Fruit fly (Drosophila melanogaster) whole organism, embryonic: ENCODE data around the gene Nepl4.

Experiments
- Ada2b ChIP-seq: fragments of 200-800 bp; sonication (Bioruptor generic); IDR thresholded peaks from 2 replicates; pipeline ENCODE4 v1.3.6; 2022; ENCODE audit warnings: missing biosample characterization, missing genetic modification characterization
- CG11093 ChIP-seq: fragments of 200-800 bp; sonication (Bioruptor generic); IDR thresholded peaks from 3 replicates; pipeline ENCODE4 v1.3.6; 2022; ENCODE audit warnings: missing biosample characterization, missing genetic modification characterization
- CG11723 ChIP-seq: fragments of 200-800 bp; sonication (Bioruptor generic); optimal IDR thresholded peaks from 2 replicates; lab custom pipeline; 2017; ENCODE audit warnings: missing biosample characterization, mild to moderate bottlenecking, missing genetic modification characterization
- CG15073 ChIP-seq: fragments of 200-800 bp; sonication (Bioruptor generic); optimal IDR thresholded peaks from 2 replicates; lab custom pipeline; 2016; ENCODE audit warnings: missing biosample characterization, missing genetic modification characterization
- CG16863 ChIP-seq: fragments of 200-800 bp; sonication (Bioruptor generic); optimal IDR thresholded peaks from 3 replicates; lab custom pipeline; 2016; ENCODE audit warnings: missing biosample characterization, missing genetic modification characterization
- CG17328 ChIP-seq: fragments of 200-800 bp; sonication (Bioruptor generic); IDR thresholded peaks from 2 replicates; pipeline ENCODE4 v1.3.6; 2022; ENCODE audit warnings: missing biosample characterization, missing genetic modification characterization
- CG18599 ChIP-seq: fragments of 200-800 bp; sonication (Bioruptor generic); optimal IDR thresholded peaks from 3 replicates; lab custom pipeline; 2017; ENCODE audit warnings: missing biosample characterization, missing genetic modification characterization, mild to moderate bottlenecking, moderate library complexity, missing genetic modification reagents
- CG18619 ChIP-seq: fragments of 200-800 bp; sonication (Bioruptor generic); optimal IDR thresholded peaks from 3 replicates; lab custom pipeline; 2017; ENCODE audit warnings: missing biosample characterization, mild to moderate bottlenecking, missing genetic modification characterization
- CG2120 ChIP-seq: fragments of 200-800 bp; sonication (Bioruptor generic); optimal IDR thresholded peaks from 3 replicates; lab custom pipeline; 2016; ENCODE audit warnings: missing biosample characterization, missing genetic modification characterization
- CG32767 ChIP-seq: fragments of 200-800 bp; sonication (Bioruptor generic); IDR thresholded peaks from 2 replicates; pipeline ENCODE4 v1.3.6; 2022; ENCODE audit warnings: missing biosample characterization, missing genetic modification characterization
- CG34224 ChIP-seq: fragments of 200-800 bp; sonication (Bioruptor generic); IDR thresholded peaks from 3 replicates; pipeline ENCODE4 v1.3.6; 2022; ENCODE audit warnings: missing biosample characterization, missing genetic modification characterization; ENCODE audit not compliant: partially characterized antibody
- CG4282 ChIP-seq: fragments of 200-800 bp; sonication (Bioruptor generic); optimal IDR thresholded peaks from 2 replicates; lab custom pipeline; 2016; ENCODE audit warnings: missing biosample characterization, missing genetic modification characterization
- CG4730 ChIP-seq: fragments of 200-800 bp; sonication (Bioruptor generic); IDR thresholded peaks from 2 replicates; pipeline ENCODE4 v1.3.6; 2022; ENCODE audit warnings: missing biosample characterization, missing genetic modification characterization
- CG8281 ChIP-seq: fragments of 200-800 bp; sonication (Bioruptor generic); optimal IDR thresholded peaks from 2 replicates; lab custom pipeline; 2018; ENCODE audit warnings: missing biosample characterization, mild to moderate bottlenecking, missing genetic modification characterization, moderate library complexity
- CG9215 ChIP-seq: fragments of 200-800 bp; sonication (Bioruptor generic); IDR thresholded peaks from 2 replicates; pipeline ENCODE4 v1.3.6; 2022; ENCODE audit warnings: missing biosample characterization, missing genetic modification characterization
- Dek ChIP-seq: fragments of 200-800 bp; sonication (Bioruptor generic); optimal IDR thresholded peaks from 3 replicates; lab custom pipeline; 2019; ENCODE audit warnings: missing biosample characterization, mild to moderate bottlenecking, missing genetic modification characterization, moderate library complexity
- Dref ChIP-seq: fragments of 200-800 bp; sonication (Bioruptor generic); IDR thresholded peaks from 2 replicates; pipeline ENCODE4 v1.3.6; 2022; ENCODE audit warnings: missing biosample characterization, missing genetic modification characterization
- ERR ChIP-seq: fragments of 200-800 bp; sonication (Bioruptor generic); optimal IDR thresholded peaks from 2 replicates; lab custom pipeline; 2016; ENCODE audit warnings: missing biosample characterization, missing genetic modification characterization
- Fer1 ChIP-seq: fragments of 200-800 bp; sonication (Bioruptor generic); optimal IDR thresholded peaks from 2 replicates; lab custom pipeline; 2017; ENCODE audit warnings: missing biosample characterization, mild to moderate bottlenecking, missing genetic modification characterization
- H15 ChIP-seq: fragments of 200-800 bp; sonication (Bioruptor generic); IDR thresholded peaks from 3 replicates; pipeline ENCODE4 v1.3.6; 2022; ENCODE audit warnings: missing biosample characterization, missing genetic modification characterization
- HLH3B ChIP-seq: fragments of 200-800 bp; sonication (Bioruptor generic); IDR thresholded peaks from 2 replicates; pipeline ENCODE4 v1.3.6; 2022; ENCODE audit warnings: missing biosample characterization, missing genetic modification characterization
- HLH4C ChIP-seq: fragments of 200-800 bp; sonication (Bioruptor generic); IDR thresholded peaks from 3 replicates; pipeline ENCODE4 v1.3.6; 2022; ENCODE audit warnings: missing biosample characterization, missing genetic modification characterization; ENCODE audit not compliant: partially characterized antibody
- HLH54F ChIP-seq: fragments of 200-800 bp; sonication (Bioruptor generic); optimal IDR thresholded peaks from 3 replicates; lab custom pipeline; 2016; ENCODE audit warnings: missing biosample characterization, missing genetic modification characterization
- Hr3 ChIP-seq: fragments of 200-800 bp; sonication (Bioruptor generic); optimal IDR thresholded peaks from 3 replicates; lab custom pipeline; 2016; ENCODE audit warnings: missing biosample characterization, missing genetic modification characterization
- Mad ChIP-seq: fragments of 200-800 bp; sonication (Bioruptor generic); optimal IDR thresholded peaks from 2 replicates; lab custom pipeline; 2016; ENCODE audit warnings: missing biosample characterization, missing genetic modification characterization
- Myb ChIP-seq: fragments of 200-800 bp; sonication (Bioruptor generic); optimal IDR thresholded peaks from 2 replicates; lab custom pipeline; 2016; ENCODE audit warnings: missing biosample characterization, missing genetic modification characterization
- Oaz ChIP-seq: fragments of 200-800 bp; sonication (Bioruptor generic); IDR thresholded peaks from 2 replicates; pipeline ENCODE4 v1.3.6; 2022; ENCODE audit warnings: missing biosample characterization, missing genetic modification characterization
- Ravus ChIP-seq: fragments of 200-800 bp; sonication (Bioruptor generic); IDR thresholded peaks from 2 replicates; pipeline ENCODE4 v1.3.6; 2022; ENCODE audit warnings: missing biosample characterization, missing genetic modification characterization
- Sox102F ChIP-seq: fragments of 200-800 bp; sonication (Bioruptor generic); optimal IDR thresholded peaks from 2 replicates; lab custom pipeline; 2018; ENCODE audit warnings: missing biosample characterization, mild to moderate bottlenecking, missing genetic modification characterization, moderate library complexity
- Stat92E ChIP-seq, 3 experiments: fragments of >200 bp in 2 of 3; fragments of 200-800 bp in 1 of 3; sonication (Bioruptor generic) in 1 of 3; optimal IDR thresholded peaks; 2 replicates each; lab custom pipeline; 2017 to 2019; ENCODE audit warnings: missing biosample characterization in 3 of 3, missing genetic modification characterization in 3 of 3, mild to moderate bottlenecking in 1 of 3, moderate library complexity in 1 of 3
- Taf1 ChIP-seq: fragments of 200-800 bp; sonication (Bioruptor generic); IDR thresholded peaks from 2 replicates; pipeline ENCODE4 v1.3.6; 2022; ENCODE audit warnings: missing biosample characterization, missing genetic modification characterization
- Tbp ChIP-seq: fragments of >200 bp; optimal IDR thresholded peaks from 2 replicates; lab custom pipeline; 2018; ENCODE audit warnings: missing biosample characterization, missing genetic modification characterization
- bbx ChIP-seq: fragments of 200-800 bp; sonication (Bioruptor generic); IDR thresholded peaks from 2 replicates; pipeline ENCODE4 v1.3.6; 2022; ENCODE audit warnings: missing biosample characterization, missing genetic modification characterization; ENCODE audit not compliant: partially characterized antibody
- bowl ChIP-seq: fragments of 200-800 bp; sonication (Bioruptor generic); IDR thresholded peaks from 2 replicates; pipeline ENCODE4 v1.3.6; 2022; ENCODE audit warnings: missing biosample characterization, missing genetic modification characterization
- btn ChIP-seq: fragments of 200-800 bp; sonication (Bioruptor generic); optimal IDR thresholded peaks from 2 replicates; lab custom pipeline; 2016; ENCODE audit warnings: missing biosample characterization, missing genetic modification characterization
- crp ChIP-seq, 2 experiments: fragments of 200-800 bp; sonication (Bioruptor generic); optimal IDR thresholded peaks; 2 replicates in 1 of 2; 3 replicates in 1 of 2; lab custom pipeline; 2017; ENCODE audit warnings: missing biosample characterization in 2 of 2, missing genetic modification characterization in 2 of 2, mild to moderate bottlenecking in 1 of 2, moderate library complexity in 1 of 2
- danr ChIP-seq: fragments of 200-800 bp; sonication (Bioruptor generic); IDR thresholded peaks from 2 replicates; pipeline ENCODE4 v1.3.6; 2022; ENCODE audit warnings: missing biosample characterization, missing genetic modification characterization
- dmrt11E ChIP-seq: fragments of 200-800 bp; sonication (Bioruptor generic); optimal IDR thresholded peaks from 3 replicates; lab custom pipeline; 2018; ENCODE audit warnings: missing biosample characterization, mild to moderate bottlenecking, missing genetic modification characterization, moderate library complexity
- dpn ChIP-seq, 2 experiments: fragments of 200-800 bp; sonication (Bioruptor generic); optimal IDR thresholded peaks; 3 replicates each; lab custom pipeline; 2016; ENCODE audit warnings: missing biosample characterization in 2 of 2, missing genetic modification characterization in 2 of 2
- ftz-f1 ChIP-seq: fragments of 200-800 bp; sonication (Bioruptor generic); optimal IDR thresholded peaks from 2 replicates; lab custom pipeline; 2016; ENCODE audit warnings: missing biosample characterization, missing genetic modification characterization
- grn ChIP-seq: fragments of 200-800 bp; sonication (Bioruptor generic); optimal IDR thresholded peaks from 3 replicates; lab custom pipeline; 2017; ENCODE audit warnings: missing biosample characterization, missing genetic modification characterization
- ind ChIP-seq: fragments of 200-800 bp; sonication (Bioruptor generic); optimal IDR thresholded peaks from 3 replicates; lab custom pipeline; 2016; ENCODE audit warnings: missing biosample characterization, missing genetic modification characterization
- klu ChIP-seq: fragments of 200-800 bp; sonication (Bioruptor generic); IDR thresholded peaks from 2 replicates; pipeline ENCODE4 v1.3.6; 2022; ENCODE audit warnings: missing biosample characterization, missing genetic modification characterization
- peb ChIP-seq: fragments of 200-800 bp; sonication (Bioruptor generic); IDR thresholded peaks from 2 replicates; pipeline ENCODE4 v1.3.6; 2022; ENCODE audit warnings: missing biosample characterization, missing genetic modification characterization
- pho ChIP-seq: fragments of 200-800 bp; sonication (Bioruptor generic); optimal IDR thresholded peaks from 2 replicates; lab custom pipeline; 2016; ENCODE audit warnings: missing biosample characterization, missing genetic modification characterization
- repo ChIP-seq: fragments of 200-800 bp; sonication (Bioruptor generic); optimal IDR thresholded peaks from 2 replicates; lab custom pipeline; 2016; ENCODE audit warnings: missing biosample characterization, missing genetic modification characterization
- sima ChIP-seq: fragments of 200-800 bp; sonication (Bioruptor generic); optimal IDR thresholded peaks from 2 replicates; lab custom pipeline; 2016; ENCODE audit warnings: missing biosample characterization, missing genetic modification characterization
- slp2 ChIP-seq: fragments of 200-800 bp; sonication (Bioruptor generic); optimal IDR thresholded peaks from 2 replicates; lab custom pipeline; 2016; ENCODE audit warnings: missing biosample characterization, missing genetic modification characterization
- sqz ChIP-seq: fragments of 200-800 bp; sonication (Bioruptor generic); optimal IDR thresholded peaks from 3 replicates; lab custom pipeline; 2018; ENCODE audit warnings: missing biosample characterization, mild to moderate bottlenecking, missing genetic modification characterization
- tna ChIP-seq: fragments of 200-800 bp; sonication (Bioruptor generic); IDR thresholded peaks from 2 replicates; pipeline ENCODE4 v1.3.6; 2022; ENCODE audit warnings: missing biosample characterization, missing genetic modification characterization; ENCODE audit not compliant: partially characterized antibody
- zen2 ChIP-seq: fragments of 200-800 bp; sonication (Bioruptor generic); IDR thresholded peaks from 3 replicates; pipeline ENCODE4 v1.3.6; 2022; ENCODE audit warnings: missing biosample characterization, missing genetic modification characterization; ENCODE audit not compliant: partially characterized antibody

The Nepl4 gene

dm6 chr2L:6351809-6352182, 15.9 kb upstream of the Nepl4 start (continued):
- TF ChIP-seq CG11723 (GFP tag; lab: Kevin White, UChicago), result peak; percentile 69
- peak; percentile 92 for TF ChIP-seq CG18599 (GFP tag; lab: Kevin White, UChicago)
- peak; percentile 89 for TF ChIP-seq grn (GFP tag; lab: Kevin White, UChicago)
- TF ChIP-seq ERR (GFP tag; lab: Kevin White, UChicago), result peak; percentile 66
- peak; percentile 45 for TF ChIP-seq sima (GFP tag; lab: Kevin White, UChicago)
- peak; percentile 83 for TF ChIP-seq Ada2b (GFP tag; lab: Robert Waterston, UW)
- peak; percentile 73; the same call in 2 of the 3 replicates for TF ChIP-seq H15 (GFP tag; lab: Robert Waterston, UW)
- TF ChIP-seq HLH54F (GFP tag; lab: Kevin White, UChicago), result peak; percentile 81
- peak; percentile 79 for TF ChIP-seq Sox102F (GFP tag; lab: Kevin White, UChicago)
- TF ChIP-seq dpn (GFP tag; optimal IDR thresholded peaks at IDR 0.05; lab: Kevin White, UChicago), result peak; percentile 83 to 88
- TF ChIP-seq HLH4C, result 0 out of 3 replicates have a peak, but pooled peaks have one; percentile 39
- peak; percentile 30 for TF ChIP-seq CG4282 (GFP tag; lab: Kevin White, UChicago)
- peak; percentile 68 for TF ChIP-seq Myb (GFP tag; lab: Kevin White, UChicago)
- TF ChIP-seq CG8281 (tag; lab: Kevin White, UChicago), result peak; percentile 60
- TF ChIP-seq CG11093 (GFP tag; lab: Robert Waterston, UW), result peak; percentile 80; the same call in 2 of the 3 replicates
- peak; percentile 77 for TF ChIP-seq Ravus (GFP tag; lab: Robert Waterston, UW)
- no peak for TF ChIP-seq Stat92E (GFP tag; optimal IDR thresholded peaks at IDR 0.05; lab: Kevin White, UChicago)
- no peak for TF ChIP-seq ftz-f1 (GFP tag; lab: Kevin White, UChicago)
- peak; percentile 36 for TF ChIP-seq CG17328
- TF ChIP-seq Dek (tag; lab: Kevin White, UChicago), result peak; percentile 93
- no peak for TF ChIP-seq tna (GFP tag; lab: Robert Waterston, UW)
- TF ChIP-seq klu (GFP tag; lab: Robert Waterston, UW), result peak; percentile 80
- peak; percentile 84 for TF ChIP-seq danr (GFP tag; lab: Robert Waterston, UW)
- TF ChIP-seq CG15073 (GFP tag; lab: Kevin White, UChicago), result peak; percentile 15
- TF ChIP-seq peb, result peak; percentile 83
- peak; percentile 74 for TF ChIP-seq CG4730
- TF ChIP-seq Taf1 (GFP tag; lab: Robert Waterston, UW), result peak; percentile 90
- TF ChIP-seq btn (GFP tag; lab: Kevin White, UChicago), result peak; percentile 15
- no peak for TF ChIP-seq Dref
- TF ChIP-seq CG16863 (GFP tag; lab: Kevin White, UChicago), result peak; percentile 71
- peak; percentile 70 for TF ChIP-seq Oaz (GFP tag; lab: Robert Waterston, UW)
- TF ChIP-seq sqz (GFP tag; lab: Kevin White, UChicago), result peak; percentile 45
- TF ChIP-seq Fer1 (GFP tag; lab: Kevin White, UChicago), result peak; percentile 87
- peak; percentile 97 for TF ChIP-seq CG2120 (GFP tag; lab: Kevin White, UChicago)
- TF ChIP-seq CG34224 (GFP tag; lab: Robert Waterston, UW), result no peak
- TF ChIP-seq bowl, result no peak
- peak; percentile 81 for TF ChIP-seq HLH3B (GFP tag; lab: Robert Waterston, UW)
- TF ChIP-seq crp (GFP tag; optimal IDR thresholded peaks at IDR 0.05; lab: Kevin White, UChicago), result peak in 1 of 2 experiments; percentile 5
- TF ChIP-seq Mad (GFP tag; lab: Kevin White, UChicago), result peak; percentile 48
- peak; percentile 75 for TF ChIP-seq pho
- TF ChIP-seq dmrt11E (tag; lab: Kevin White, UChicago), result no peak
- peak; percentile 65 for TF ChIP-seq repo
- TF ChIP-seq ind (GFP tag; lab: Kevin White, UChicago), result peak; percentile 85
- TF ChIP-seq zen2 (GFP tag; lab: Robert Waterston, UW), result no peak
- no peak for TF ChIP-seq bbx (GFP tag; lab: Robert Waterston, UW)
- TF ChIP-seq Tbp (GFP tag; lab: Kevin White, UChicago), result no peak
- TF ChIP-seq CG18619 (GFP tag; lab: Kevin White, UChicago), result peak; percentile 82
- peak; percentile 75 for TF ChIP-seq Hr3 (GFP tag; lab: Kevin White, UChicago)
- TF ChIP-seq CG9215 (GFP tag; lab: Robert Waterston, UW), result peak; percentile 91
- TF ChIP-seq CG32767 (GFP tag; lab: Robert Waterston, UW), result peak; percentile 66; the same call in 1 of the 2 replicates
- TF ChIP-seq slp2 (GFP tag; lab: Kevin White, UChicago), result peak; percentile 36
